Fruit fly (Drosophila melanogaster): Measurements from ENCODE around the gene eIF4E1.

eIF4E1 gene

DNA sequence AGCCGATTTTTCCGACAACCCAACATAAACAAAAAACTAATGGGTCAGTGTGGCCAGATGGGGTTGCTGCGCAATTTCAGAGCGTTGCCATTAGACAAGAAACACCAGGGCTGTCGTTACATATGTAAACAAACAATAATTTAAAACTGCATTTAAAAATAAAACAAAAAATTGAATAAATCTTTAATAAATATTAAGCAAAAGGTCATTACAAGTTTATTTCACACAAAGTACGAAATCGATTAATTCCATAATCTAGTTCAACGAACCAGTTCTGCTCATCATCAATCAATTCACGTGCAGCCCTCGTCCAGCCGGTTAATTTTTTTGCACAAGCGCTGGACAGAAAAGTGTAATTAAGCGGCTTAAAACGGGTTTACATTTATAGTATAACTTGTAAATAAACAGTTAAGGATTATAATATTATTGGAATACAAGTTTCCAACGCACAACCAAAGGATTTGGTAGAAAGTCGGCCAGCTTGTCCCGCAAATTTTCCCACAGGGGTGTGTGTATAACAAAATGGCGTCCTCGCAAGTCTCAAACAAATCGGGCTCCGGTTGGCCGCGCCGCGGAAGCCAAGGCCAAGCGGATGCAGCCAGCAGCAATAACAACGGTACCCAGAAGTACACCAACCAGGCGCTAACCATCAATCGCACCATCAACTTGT lies 8.6 kb upstream of the eIF4E1 start, which contains the start of the genes CG4022 and Cpsf5 (continued):
- no peak for TF ChIP-seq CG10565 (GFP tag; optimal IDR thresholded peaks at IDR 0.05)
- peak; percentile 42 for TF ChIP-seq CG1233 (GFP tag; optimal IDR thresholded peaks at IDR 0.05)
- peak; percentile 74 for TF ChIP-seq cas (GFP tag; IDR thresholded peaks at IDR 0.05)
- peak; percentile 68 for TF ChIP-seq CG3407 (GFP tag; optimal IDR thresholded peaks at IDR 0.05)
- peak; percentile 83 for TF ChIP-seq Dek (tag; optimal IDR thresholded peaks at IDR 0.05)
- peak; percentile 90 for TF ChIP-seq CG8924 (tag; optimal IDR thresholded peaks at IDR 0.05)
- TF ChIP-seq CG31365 (tag; optimal IDR thresholded peaks at IDR 0.05), result peak; percentile 13
- TF ChIP-seq CG3995 (GFP tag; optimal IDR thresholded peaks at IDR 0.05), result peak; percentile 6
- TF ChIP-seq sim (GFP tag; IDR thresholded peaks at IDR 0.05), result no peak
- peak; percentile 84 for TF ChIP-seq Xbp1 (GFP tag; optimal IDR thresholded peaks at IDR 0.05)
- peak; percentile 54 for TF ChIP-seq run (tag; optimal IDR thresholded peaks at IDR 0.05)
- TF ChIP-seq CG15696 (tag; optimal IDR thresholded peaks at IDR 0.05), result peak; percentile 85
- peak; percentile 66 for TF ChIP-seq scrt (GFP tag; optimal IDR thresholded peaks at IDR 0.05)
- peak; percentile 64 for TF ChIP-seq CG1603 (tag; optimal IDR thresholded peaks at IDR 0.05)
- TF ChIP-seq CG13775 (GFP tag; optimal IDR thresholded peaks at IDR 0.05), result peak; percentile 87
- no peak for TF ChIP-seq vnd (GFP tag; IDR thresholded peaks at IDR 0.05; ENCODE audit: partially characterized antibody)
- TF ChIP-seq Dbx (GFP tag; IDR thresholded peaks at IDR 0.05), result peak; percentile 93
- peak; percentile 69 for TF ChIP-seq Oli (tag; optimal IDR thresholded peaks at IDR 0.05)
- peak; percentile 63 for TF ChIP-seq CG17568 (GFP tag; optimal IDR thresholded peaks at IDR 0.05)
- peak; percentile 86 for TF ChIP-seq tgo (GFP tag; IDR thresholded peaks at IDR 0.05)
- TF ChIP-seq CG14050 (GFP tag; IDR thresholded peaks at IDR 0.05), result peak; percentile 74
- no peak for TF ChIP-seq fd102C (GFP tag; optimal IDR thresholded peaks at IDR 0.05)
- peak; percentile 95 for TF ChIP-seq CG12391 (tag; optimal IDR thresholded peaks at IDR 0.05)
- peak; percentile 76 for TF ChIP-seq CG1529 (GFP tag; optimal IDR thresholded peaks at IDR 0.05)
- peak; percentile 94 for TF ChIP-seq phol (tag; optimal IDR thresholded peaks at IDR 0.05)
- TF ChIP-seq CG17912 (GFP tag; optimal IDR thresholded peaks at IDR 0.05), result peak; percentile 56
- no peak for TF ChIP-seq CG6791 (GFP tag; IDR thresholded peaks at IDR 0.05; ENCODE audit: partially characterized antibody)
- TF ChIP-seq gcm2 (GFP tag; optimal IDR thresholded peaks at IDR 0.05), result peak; percentile 53
- TF ChIP-seq nerfin-1 (tag; optimal IDR thresholded peaks at IDR 0.05), result peak; percentile 69
- TF ChIP-seq CG7839 (tag; optimal IDR thresholded peaks at IDR 0.05), result peak; percentile 79
- peak; percentile 84 for TF ChIP-seq CG18262 (tag; optimal IDR thresholded peaks at IDR 0.05)
- no peak for TF ChIP-seq bbx (GFP tag; IDR thresholded peaks at IDR 0.05; ENCODE audit: partially characterized antibody)
- peak; percentile 82 for TF ChIP-seq CG12155 (GFP tag; optimal IDR thresholded peaks at IDR 0.05)
- TF ChIP-seq sens (GFP tag), result peak; percentile 92
- TF ChIP-seq CG1832 (GFP tag; optimal IDR thresholded peaks at IDR 0.05), result no peak
- TF ChIP-seq Gug (GFP tag; IDR thresholded peaks at IDR 0.05), result peak; percentile 58; the same call in 3 of the 4 replicates
- TF ChIP-seq CG7556 (GFP tag; optimal IDR thresholded peaks at IDR 0.05), result peak; percentile 78
- TF ChIP-seq ranshi (GFP tag; IDR thresholded peaks at IDR 0.05), result peak; percentile 82; the same call in 1 of the 2 replicates
- TF ChIP-seq CG4328 (GFP tag; optimal IDR thresholded peaks at IDR 0.05), result peak; percentile 78
- 0 out of 2 replicates have a peak, but pooled peaks have one; percentile 13 for TF ChIP-seq bowl (GFP tag; IDR thresholded peaks at IDR 0.05)
- peak; percentile 78 for TF ChIP-seq Ada2b (GFP tag; IDR thresholded peaks at IDR 0.05)
- TF ChIP-seq CG30020 (tag; optimal IDR thresholded peaks at IDR 0.05), result peak; percentile 78
- peak; percentile 30 for TF ChIP-seq dm (GFP tag; optimal IDR thresholded peaks at IDR 0.05)
- peak; percentile 79 for TF ChIP-seq E2f1 (GFP tag; IDR thresholded peaks at IDR 0.05)
- peak; percentile 71 for TF ChIP-seq Nf-YA (GFP tag; IDR thresholded peaks at IDR 0.05)
- peak; percentile 88 for TF ChIP-seq CG18599 (GFP tag; optimal IDR thresholded peaks at IDR 0.05)
- TF ChIP-seq slbo (GFP tag; IDR thresholded peaks at IDR 0.05), result peak; percentile 90
- no peak for TF ChIP-seq Opbp (GFP tag; IDR thresholded peaks at IDR 0.05; ENCODE audit: partially characterized antibody)
- TF ChIP-seq CG34376 (GFP tag; optimal IDR thresholded peaks at IDR 0.05), result peak; percentile 23
